Worm (Caenorhabditis elegans) whole organism, mixed stage, embryonic: ENCODE measurements around the gene lap-2.

ENCODE experiments used
- M03D4.4 ChIP-seq: sonication (generic microtip); optimal IDR thresholded peaks from 2 replicates; lab custom pipeline; 2017; ENCODE audit warnings: mild to moderate bottlenecking, missing genetic modification characterization, missing compliant biosample characterization
- bed-3 ChIP-seq: fragments of 200-800 bp; sonication (Bioruptor generic); optimal IDR thresholded peaks from 3 replicates; lab custom pipeline; 2018; ENCODE audit warnings: mild to moderate bottlenecking, missing genetic modification characterization, moderate library complexity, missing compliant biosample characterization
- blmp-1 ChIP-seq: fragments of 150-350 bp; optimal IDR thresholded peaks from 2 replicates; lab custom pipeline; 2014; ENCODE audit warnings: missing biosample characterization, missing genetic modification characterization
- ceh-39 ChIP-seq: fragments of 150-350 bp; optimal IDR thresholded peaks from 2 replicates; lab custom pipeline; 2014; ENCODE audit warnings: missing biosample characterization, missing genetic modification characterization
- ceh-43 ChIP-seq: fragments of 200-800 bp; sonication (Bioruptor generic); optimal IDR thresholded peaks from 2 replicates; lab custom pipeline; 2018; ENCODE audit warnings: mild to moderate bottlenecking, missing genetic modification characterization, moderate library complexity, missing compliant biosample characterization
- ceh-83 ChIP-seq: fragments of 200-800 bp; sonication (Bioruptor generic); optimal IDR thresholded peaks from 2 replicates; lab custom pipeline; 2018; ENCODE audit warnings: mild to moderate bottlenecking, missing genetic modification characterization, missing compliant biosample characterization
- cnd-1 ChIP-seq: fragments of 200-800 bp; sonication (Bioruptor generic); optimal IDR thresholded peaks from 2 replicates; lab custom pipeline; 2018; ENCODE audit warnings: mild to moderate bottlenecking, missing genetic modification characterization, missing compliant biosample characterization
- drap-1 ChIP-seq: fragments of 200-800 bp; sonication (Bioruptor generic); optimal IDR thresholded peaks from 3 replicates; lab custom pipeline; 2018; ENCODE audit warnings: mild to moderate bottlenecking, missing genetic modification characterization, missing compliant biosample characterization
- elt-1 ChIP-seq: sonication (generic microtip); optimal IDR thresholded peaks from 2 replicates; lab custom pipeline; 2017; ENCODE audit warnings: missing genetic modification characterization, mild to moderate bottlenecking, missing compliant biosample characterization, antibody characterized with exemption, moderate library complexity, borderline replicate concordance; ENCODE audit not compliant: insufficient read depth
- elt-3 ChIP-seq: fragments of 150-350 bp; optimal IDR thresholded peaks from 2 replicates; lab custom pipeline; 2014; ENCODE audit warnings: missing biosample characterization, missing genetic modification characterization
- ham-2 ChIP-seq: fragments of 200-800 bp; sonication (Bioruptor generic); optimal IDR thresholded peaks from 2 replicates; lab custom pipeline; 2018; ENCODE audit warnings: mild to moderate bottlenecking, missing genetic modification characterization, missing compliant biosample characterization
- hlh-1 ChIP-seq: fragments of 150-350 bp; optimal IDR thresholded peaks from 2 replicates; lab custom pipeline; 2014; ENCODE audit warnings: missing biosample characterization, missing genetic modification reagents, missing genetic modification characterization
- lin-13 ChIP-seq: fragments of 150-350 bp; optimal IDR thresholded peaks from 2 replicates; lab custom pipeline; 2014; ENCODE audit warnings: missing biosample characterization, missing genetic modification characterization
- lsy-2 ChIP-seq: fragments of 150-350 bp; optimal IDR thresholded peaks from 2 replicates; lab custom pipeline; 2014; ENCODE audit warnings: missing biosample characterization, missing genetic modification characterization
- mab-5 ChIP-seq: fragments of 150-350 bp; optimal IDR thresholded peaks from 2 replicates; lab custom pipeline; 2014; ENCODE audit warnings: missing biosample characterization, missing genetic modification characterization
- nhr-12 ChIP-seq: fragments of 150-350 bp; optimal IDR thresholded peaks from 2 replicates; lab custom pipeline; 2014; ENCODE audit warnings: missing biosample characterization, missing genetic modification characterization
- nhr-2 ChIP-seq: fragments of 150-350 bp; optimal IDR thresholded peaks from 2 replicates; lab custom pipeline; 2014; ENCODE audit warnings: missing biosample characterization, missing genetic modification characterization
- nhr-237 ChIP-seq: fragments of 150-350 bp; optimal IDR thresholded peaks from 2 replicates; lab custom pipeline; 2014; ENCODE audit warnings: missing biosample characterization, missing genetic modification characterization
- nhr-28 ChIP-seq: fragments of 150-350 bp; optimal IDR thresholded peaks from 2 replicates; lab custom pipeline; 2014; ENCODE audit warnings: missing biosample characterization, missing genetic modification characterization
- pha-4 ChIP-seq: fragments of 150-350 bp; optimal IDR thresholded peaks from 2 replicates; lab custom pipeline; 2018; ENCODE audit warnings: missing biosample characterization, missing genetic modification reagents, missing genetic modification characterization
- sem-2 ChIP-seq: fragments of 200-800 bp; sonication (Bioruptor generic); optimal IDR thresholded peaks from 2 replicates; lab custom pipeline; 2018; ENCODE audit warnings: mild to moderate bottlenecking, missing genetic modification characterization, missing compliant biosample characterization
- sptf-1 ChIP-seq: sonication (generic microtip); optimal IDR thresholded peaks from 2 replicates; lab custom pipeline; 2017; ENCODE audit warnings: mild to moderate bottlenecking, missing genetic modification characterization, moderate library complexity, missing compliant biosample characterization
- tbx-8 ChIP-seq: fragments of 200-800 bp; sonication (Bioruptor generic); optimal IDR thresholded peaks from 2 replicates; lab custom pipeline; 2018; ENCODE audit warnings: mild to moderate bottlenecking, missing genetic modification characterization, moderate library complexity, missing compliant biosample characterization
- unc-120 ChIP-seq: sonication (generic microtip); optimal IDR thresholded peaks from 2 replicates; lab custom pipeline; 2017; ENCODE audit warnings: missing genetic modification characterization, missing compliant biosample characterization; ENCODE audit not compliant: poor library complexity, severe bottlenecking
- unc-39 ChIP-seq: fragments of 150-350 bp; optimal IDR thresholded peaks from 2 replicates; lab custom pipeline; 2014; ENCODE audit warnings: missing biosample characterization, missing genetic modification characterization
- unc-62 ChIP-seq: fragments of 150-350 bp; optimal IDR thresholded peaks from 2 replicates; lab custom pipeline; 2014; ENCODE audit warnings: missing biosample characterization, missing genetic modification reagents, missing genetic modification characterization
- zip-8 ChIP-seq: fragments of 150-350 bp; optimal IDR thresholded peaks from 2 replicates; lab custom pipeline; 2014; ENCODE audit warnings: missing biosample characterization, missing genetic modification characterization
- ztf-11 ChIP-seq: fragments of 150-350 bp; optimal IDR thresholded peaks from 2 replicates; lab custom pipeline; 2014; ENCODE audit warnings: missing biosample characterization, missing genetic modification characterization

The lap-2 gene

ce11 chrV:13053635-13054034, 10.1 kb downstream of the lap-2 start, which contains the start of gene srr-1:
Gene srr-1 (minus strand): TSS chrV:13053735.
- TF ChIP-seq nhr-28 (tag; lab: Kevin White, UChicago) (no peak), pha-4 (tag; lab: Kevin White, UChicago) (no peak), ham-2 (no peak), bed-3 (no peak), hlh-1 (tag; lab: Kevin White, UChicago) (no peak), zip-8 (tag; lab: Kevin White, UChicago) (no peak), lsy-2 (tag; lab: Kevin White, UChicago) (no peak), ceh-39 (tag; lab: Kevin White, UChicago) (no peak), nhr-12 (tag; lab: Kevin White, UChicago) (no peak), elt-1 (no peak), unc-39 (no peak)

- TF ChIP-seq unc-62 (GFP tag; lab: Kevin White, UChicago) (no peak), ceh-43 (GFP tag; lab: Kevin White, UChicago) (no peak), elt-3 (tag; lab: Kevin White, UChicago) (no peak), zip-8 (tag; lab: Kevin White, UChicago) (no peak), unc-120 (tag; lab: Kevin White, UChicago) (no peak), mab-5 (no peak), blmp-1 (tag; lab: Kevin White, UChicago) (no peak), unc-39 (no peak)
- TF ChIP-seq, all 35 proteins: peak for 0
These were observed 18.3 kb downstream of the lap-2 start, which contains the start of gene F42E8.1 for ce11 chrV:13061836-13062235. Gene F42E8.1 (plus strand): TSS chrV:13062136.

- no peak for TF ChIP-seq ceh-83 (GFP tag; lab: Kevin White, UChicago)
These were observed 19.9 kb downstream of the lap-2 start for ce11 chrV:13063402-13063801.

ce11 chrV:13064164-13064563, 20.7 kb downstream of the lap-2 start:
- no peak for TF ChIP-seq mab-5

- TF ChIP-seq M03D4.4 (tag; lab: Kevin White, UChicago) (no peak), ceh-43 (GFP tag; lab: Kevin White, UChicago) (no peak), ztf-11 (no peak), drap-1 (GFP tag; lab: Kevin White, UChicago) (no peak), unc-39 (no peak), sem-2 (GFP tag; lab: Kevin White, UChicago) (no peak), hlh-1 (tag; lab: Kevin White, UChicago) (no peak), ham-2 (no peak), bed-3 (no peak), elt-3 (tag; lab: Kevin White, UChicago) (no peak), lin-13 (tag; lab: Kevin White, UChicago) (no peak)
These were observed 26.8 kb downstream of the lap-2 start for ce11 chrV:13070278-13070677.

- TF ChIP-seq unc-39: no peak
- TF ChIP-seq pha-4 (tag; lab: Kevin White, UChicago): no peak
- TF ChIP-seq elt-1: no peak
- no peak for TF ChIP-seq sptf-1
- no peak for TF ChIP-seq nhr-2 (tag; lab: Kevin White, UChicago)
- no peak for TF ChIP-seq tbx-8
- no peak for TF ChIP-seq mab-5
- no peak for TF ChIP-seq unc-120 (tag; lab: Kevin White, UChicago)
- TF ChIP-seq drap-1 (GFP tag; lab: Kevin White, UChicago): no peak
- no peak for TF ChIP-seq bed-3
- TF ChIP-seq ceh-83 (GFP tag; lab: Kevin White, UChicago): no peak
- no peak for TF ChIP-seq nhr-28 (tag; lab: Kevin White, UChicago)
- TF ChIP-seq zip-8 (tag; lab: Kevin White, UChicago): no peak
- TF ChIP-seq nhr-237: no peak
- no peak for TF ChIP-seq sem-2 (GFP tag; lab: Kevin White, UChicago)
- no peak for TF ChIP-seq ceh-39 (tag; lab: Kevin White, UChicago)
These were observed 27.5 kb downstream of the lap-2 start, which contains the start of gene C34B4.3 for ce11 chrV:13071052-13071451. Gene C34B4.3 (minus strand): TSS chrV:13071152.

- TF ChIP-seq ceh-39 (tag; lab: Kevin White, UChicago): no peak
- no peak for TF ChIP-seq elt-3 (tag; lab: Kevin White, UChicago)
- TF ChIP-seq drap-1 (GFP tag; lab: Kevin White, UChicago): no peak
- TF ChIP-seq nhr-28 (tag; lab: Kevin White, UChicago): no peak
- no peak for TF ChIP-seq cnd-1 (tag; lab: Kevin White, UChicago)
- no peak for TF ChIP-seq pha-4 (tag; lab: Kevin White, UChicago)
- no peak for TF ChIP-seq sem-2 (GFP tag; lab: Kevin White, UChicago)
These were observed 29.6 kb downstream of the lap-2 start for ce11 chrV:13073145-13073544.
